Worm (Caenorhabditis elegans) whole organism, L4/young adult: ENCODE measurements around the gene Y25C1A.7.

Experiments used
- W03F9.2 ChIP-seq: fragments of 150-350 bp; optimal IDR thresholded peaks from 2 replicates; lab custom pipeline; 2014; ENCODE audit warnings: missing biosample characterization, missing genetic modification characterization
- dao-5 ChIP-seq: sonication (generic microtip); optimal IDR thresholded peaks from 2 replicates; lab custom pipeline; 2016; ENCODE audit warnings: missing genotype, missing genetic modification characterization, moderate library complexity, missing compliant biosample characterization
- him-1 ChIP-seq: sonication (generic microtip); optimal IDR thresholded peaks from 2 replicates; lab custom pipeline; 2016; ENCODE audit warnings: missing genotype, missing genetic modification reagents, missing genetic modification characterization, missing compliant biosample characterization

Gene Y25C1A.7

DNA sequence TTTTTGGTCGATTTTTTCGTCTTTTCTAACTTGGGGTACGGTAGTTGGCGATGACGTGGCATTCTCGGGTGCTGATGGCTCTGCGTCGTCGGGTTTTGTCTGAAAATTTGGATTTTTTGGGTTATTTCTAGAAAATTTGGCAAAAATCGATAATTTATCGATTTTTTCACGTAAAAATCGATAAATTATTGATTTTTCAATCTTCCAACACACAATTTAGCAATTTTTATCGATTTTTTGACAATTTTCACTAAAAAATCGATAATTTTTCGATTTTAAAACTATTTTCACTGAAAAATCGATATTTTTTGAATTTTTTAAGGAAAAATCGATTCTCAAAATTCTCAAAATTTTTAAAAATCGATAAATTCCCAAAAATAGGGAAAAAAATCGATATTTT is 8.0 kb downstream of the Y25C1A.7 start:
- TF ChIP-seq him-1 (tag; lab: Kevin White, UChicago) (no peak), dao-5 (tag; lab: Kevin White, UChicago) (no peak), W03F9.2 (tag; lab: Kevin White, UChicago) (no peak)

DNA sequence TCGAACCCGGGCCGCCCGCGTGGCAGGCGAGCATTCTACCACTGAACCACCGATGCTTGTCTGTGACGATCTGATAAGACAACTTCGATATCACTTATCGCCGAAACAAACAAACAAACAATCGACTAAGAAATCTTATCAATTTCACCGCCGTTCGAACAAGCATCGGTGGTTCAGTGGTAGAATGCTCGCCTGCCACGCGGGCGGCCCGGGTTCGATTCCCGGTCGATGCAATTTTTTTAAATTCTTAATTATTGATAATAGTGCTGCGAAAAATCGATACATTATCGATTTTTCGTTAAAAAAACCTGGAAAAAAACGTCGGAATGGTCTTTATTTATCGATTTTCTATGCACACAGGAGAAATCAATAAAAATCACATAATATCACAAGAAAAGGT is 8.6 kb downstream of the Y25C1A.7 start:
- TF ChIP-seq W03F9.2 (tag; lab: Kevin White, UChicago) (no peak), dao-5 (tag; lab: Kevin White, UChicago) (peak; percentile 28), him-1 (tag; lab: Kevin White, UChicago) (no peak)

DNA sequence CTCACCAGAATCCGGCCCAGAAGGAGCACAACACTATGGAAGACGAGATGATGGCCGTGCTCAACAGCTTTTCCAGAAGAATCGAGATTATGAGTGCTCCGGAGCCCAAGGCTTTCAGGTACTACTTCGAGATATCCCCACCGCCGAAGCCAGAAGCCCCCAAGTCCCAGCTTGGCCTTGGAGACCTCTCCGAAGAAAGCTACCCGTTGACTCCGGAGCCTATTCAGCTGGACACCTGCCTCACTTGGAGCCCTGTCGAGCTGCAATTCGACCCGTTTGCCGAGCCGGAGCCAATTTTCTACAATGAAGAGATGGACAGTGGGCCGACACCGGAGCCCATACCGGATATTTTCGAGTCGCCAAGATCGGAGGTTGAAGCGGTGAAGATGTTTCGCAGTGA is 9.3 kb downstream of the Y25C1A.7 start:
- no peak for TF ChIP-seq dao-5 (tag; lab: Kevin White, UChicago)
- no peak for TF ChIP-seq him-1 (tag; lab: Kevin White, UChicago)
- no peak for TF ChIP-seq W03F9.2 (tag; lab: Kevin White, UChicago)

DNA sequence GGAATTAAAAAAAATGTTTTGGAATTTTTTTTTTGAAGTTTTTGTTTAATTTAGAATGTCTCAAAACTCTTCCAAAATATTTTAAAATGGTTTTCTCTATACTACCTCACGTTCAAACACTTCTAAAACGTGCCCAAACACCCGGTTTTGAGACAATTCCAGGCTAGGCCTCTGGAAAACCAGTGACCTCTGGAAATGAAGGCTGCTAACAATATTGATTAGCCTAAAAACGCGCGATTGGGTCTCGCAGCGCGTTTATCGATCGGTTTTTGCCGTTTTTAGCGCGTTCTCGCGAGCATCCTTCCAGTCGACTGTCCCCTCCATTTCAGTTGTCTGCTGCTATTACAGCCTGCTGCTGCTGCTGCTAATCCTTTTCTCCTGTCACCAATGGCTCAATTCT is 10.1 kb downstream of the Y25C1A.7 start, which contains the start of gene Y25C1A.6:
TSS of gene Y25C1A.6 (plus strand) at position 301 of the 400 bp plus-strand sequence.
- no peak for TF ChIP-seq him-1 (tag; lab: Kevin White, UChicago)
- no peak for TF ChIP-seq W03F9.2 (tag; lab: Kevin White, UChicago)
- TF ChIP-seq dao-5 (tag; lab: Kevin White, UChicago): no peak

DNA sequence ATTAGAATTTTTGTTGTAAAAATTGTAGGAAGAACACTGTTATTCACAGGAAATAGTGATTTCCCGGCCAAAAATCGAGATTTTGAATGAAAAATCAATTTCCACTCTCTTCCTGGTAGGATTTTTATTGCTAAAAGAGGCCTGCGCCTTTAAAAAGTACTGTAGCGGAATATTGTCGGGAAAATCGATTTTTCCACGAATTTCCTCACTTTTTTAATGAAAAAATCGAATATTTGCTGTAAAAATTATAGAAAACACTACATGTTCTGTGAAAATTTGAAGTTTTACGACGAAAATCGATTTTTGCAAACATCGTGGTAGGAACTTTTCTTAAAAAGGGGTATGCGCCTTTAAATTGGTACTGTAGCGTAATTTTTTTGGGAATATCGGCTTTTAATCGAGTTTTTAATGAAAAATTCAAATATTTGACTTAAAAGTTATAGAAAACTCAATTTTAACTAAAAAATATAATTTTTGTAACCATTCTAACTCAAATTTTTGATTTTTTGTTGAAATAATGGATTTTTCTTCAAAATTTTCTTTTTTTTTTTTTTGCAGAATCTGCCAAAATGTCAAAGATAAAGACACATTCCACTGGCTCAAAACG is 14.5 kb downstream of the Y25C1A.7 start, which contains the start of gene lin-8:
TSS of gene lin-8 (plus strand) at position 557 of the 607 bp plus-strand sequence.
- no peak for TF ChIP-seq W03F9.2 (tag; lab: Kevin White, UChicago)
- no peak for TF ChIP-seq dao-5 (tag; lab: Kevin White, UChicago)
- TF ChIP-seq him-1 (tag; lab: Kevin White, UChicago): no peak

ce11 chrII:3055531-3055930 is 15.3 kb downstream of the Y25C1A.7 start:
- no peak for TF ChIP-seq dao-5 (tag; lab: Kevin White, UChicago)
- TF ChIP-seq him-1 (tag; lab: Kevin White, UChicago): no peak
- no peak for TF ChIP-seq W03F9.2 (tag; lab: Kevin White, UChicago)

- no peak for TF ChIP-seq W03F9.2 (tag; lab: Kevin White, UChicago)
- TF ChIP-seq dao-5 (tag; lab: Kevin White, UChicago): no peak
- TF ChIP-seq him-1 (tag; lab: Kevin White, UChicago): no peak
Observed at ce11 chrII:3054622-3055021, 16.2 kb downstream of the Y25C1A.7 start.

- no peak for TF ChIP-seq W03F9.2 (tag; lab: Kevin White, UChicago)
- TF ChIP-seq dao-5 (tag; lab: Kevin White, UChicago): no peak
- no peak for TF ChIP-seq him-1 (tag; lab: Kevin White, UChicago)
Observed at ce11 chrII:3054221-3054620, 16.6 kb downstream of the Y25C1A.7 start, which contains the start of gene lido-13. lido-13 (minus strand) TSS chrII:3054321.

DNA sequence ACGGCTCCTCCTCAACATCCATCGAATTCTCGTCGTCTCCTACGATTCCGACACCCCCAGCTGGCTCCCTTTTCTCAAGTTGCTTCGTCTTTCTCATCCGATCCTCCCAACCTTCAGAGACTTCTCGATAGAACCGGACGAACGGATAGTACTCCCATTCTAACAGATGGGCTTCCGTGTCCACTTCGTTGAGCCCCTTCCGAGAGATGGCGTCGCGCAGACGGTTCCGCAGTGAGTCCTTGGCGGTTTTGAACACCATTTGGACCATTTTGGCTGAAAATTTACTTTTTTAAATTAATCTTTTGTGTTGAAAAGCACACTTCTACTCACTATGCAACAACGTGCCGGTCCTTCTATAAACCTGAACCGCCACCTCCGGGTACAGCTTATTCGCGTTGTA is 17.2 kb downstream of the Y25C1A.7 start:
- no peak for TF ChIP-seq him-1 (tag; lab: Kevin White, UChicago)
- TF ChIP-seq dao-5 (tag; lab: Kevin White, UChicago): no peak
- TF ChIP-seq W03F9.2 (tag; lab: Kevin White, UChicago): no peak

- no peak for TF ChIP-seq dao-5 (tag; lab: Kevin White, UChicago)
- no peak for TF ChIP-seq W03F9.2 (tag; lab: Kevin White, UChicago)
- TF ChIP-seq him-1 (tag; lab: Kevin White, UChicago): no peak
Observed at ce11 chrII:3052843-3053242, 18.0 kb downstream of the Y25C1A.7 start.

ce11 chrII:3051332-3051731 is 19.5 kb downstream of the Y25C1A.7 start:
- TF ChIP-seq him-1 (tag; lab: Kevin White, UChicago) (no peak), W03F9.2 (tag; lab: Kevin White, UChicago) (no peak), dao-5 (tag; lab: Kevin White, UChicago) (no peak)

ce11 chrII:3050703-3051102 is 20.2 kb downstream of the Y25C1A.7 start, which contains the start of gene sri-31:
sri-31 (plus strand) TSS chrII:3051003.
- no peak for TF ChIP-seq W03F9.2 (tag; lab: Kevin White, UChicago)
- TF ChIP-seq him-1 (tag; lab: Kevin White, UChicago): no peak
- TF ChIP-seq dao-5 (tag; lab: Kevin White, UChicago): no peak

ce11 chrII:3048989-3049388 is 21.9 kb downstream of the Y25C1A.7 start:
- no peak for TF ChIP-seq W03F9.2 (tag; lab: Kevin White, UChicago)
- no peak for TF ChIP-seq him-1 (tag; lab: Kevin White, UChicago)
- no peak for TF ChIP-seq dao-5 (tag; lab: Kevin White, UChicago)

ce11 chrII:3048378-3048777 is 22.5 kb downstream of the Y25C1A.7 start, which contains the start of gene sri-28:
sri-28 (plus strand) TSS chrII:3048678.
- no peak for TF ChIP-seq dao-5 (tag; lab: Kevin White, UChicago)
- no peak for TF ChIP-seq him-1 (tag; lab: Kevin White, UChicago)
- TF ChIP-seq W03F9.2 (tag; lab: Kevin White, UChicago): no peak
